Fruit fly (Drosophila melanogaster) whole organism, embryonic: Measurements from ENCODE around the gene CG8668.
A peak's percentile ranks its signal among the peaks of the same experiment; 100 is the strongest.

Source experiments
- ATbp ChIP-seq: fragments of 200-800 bp; sonication (Bioruptor generic); optimal IDR thresholded peaks from 2 replicates; lab custom pipeline; 2017; ENCODE audit warnings: missing biosample characterization, mild to moderate bottlenecking, missing genetic modification characterization, missing genetic modification reagents
- Atf6 ChIP-seq: fragments of 200-800 bp; sonication (Bioruptor generic); IDR thresholded peaks from 2 replicates; pipeline ENCODE4 v1.3.6; 2022; ENCODE audit warnings: missing biosample characterization, missing genetic modification characterization
- CG10147 ChIP-seq: fragments of 200-800 bp; sonication (Bioruptor generic); optimal IDR thresholded peaks from 2 replicates; lab custom pipeline; 2019; ENCODE audit warnings: missing biosample characterization, mild to moderate bottlenecking, missing genetic modification characterization, moderate library complexity
- CG10209 ChIP-seq: fragments of 200-800 bp; sonication (Bioruptor generic); optimal IDR thresholded peaks from 3 replicates; lab custom pipeline; 2017; ENCODE audit warnings: missing biosample characterization, mild to moderate bottlenecking, missing genetic modification characterization, missing genetic modification reagents
- CG10274 ChIP-seq: fragments of 200-800 bp; sonication (Bioruptor generic); optimal IDR thresholded peaks from 3 replicates; lab custom pipeline; 2017; ENCODE audit warnings: missing biosample characterization, mild to moderate bottlenecking, missing genetic modification characterization
- CG11456 ChIP-seq: fragments of 200-800 bp; sonication (Bioruptor generic); IDR thresholded peaks from 3 replicates; pipeline ENCODE4 v1.3.6; 2022; ENCODE audit warnings: missing biosample characterization, missing genetic modification characterization
- CG12299 ChIP-seq: fragments of 200-800 bp; sonication (Bioruptor generic); optimal IDR thresholded peaks from 2 replicates; lab custom pipeline; 2018; ENCODE audit warnings: missing biosample characterization, mild to moderate bottlenecking, missing genetic modification characterization
- CG12769 ChIP-seq: fragments of 200-800 bp; sonication (Bioruptor generic); optimal IDR thresholded peaks from 2 replicates; lab custom pipeline; 2019; ENCODE audit warnings: missing biosample characterization, mild to moderate bottlenecking, missing genetic modification characterization, moderate library complexity
- CG15601 ChIP-seq: fragments of 200-800 bp; sonication (Bioruptor generic); optimal IDR thresholded peaks from 3 replicates; lab custom pipeline; 2019; ENCODE audit warnings: missing biosample characterization, mild to moderate bottlenecking, missing genetic modification characterization, moderate library complexity
- CG1603 ChIP-seq: fragments of 200-800 bp; sonication (Bioruptor generic); optimal IDR thresholded peaks from 2 replicates; lab custom pipeline; 2019; ENCODE audit warnings: missing biosample characterization, mild to moderate bottlenecking, missing genetic modification characterization, moderate library complexity
- CG17361 ChIP-seq: fragments of 200-800 bp; sonication (Bioruptor generic); IDR thresholded peaks from 3 replicates; pipeline ENCODE4 v1.3.6; 2022; ENCODE audit warnings: missing biosample characterization, missing genetic modification characterization
- CG17912 ChIP-seq: fragments of 200-800 bp; sonication (Bioruptor generic); optimal IDR thresholded peaks from 2 replicates; lab custom pipeline; 2018; ENCODE audit warnings: missing biosample characterization, mild to moderate bottlenecking, missing genetic modification characterization
- CG1792 ChIP-seq: fragments of 200-800 bp; sonication (Bioruptor generic); optimal IDR thresholded peaks from 2 replicates; lab custom pipeline; 2016; ENCODE audit warnings: missing biosample characterization, missing genetic modification characterization
- CG18476 ChIP-seq: fragments of 200-800 bp; sonication (Bioruptor generic); optimal IDR thresholded peaks from 2 replicates; lab custom pipeline; 2016; ENCODE audit warnings: missing biosample characterization, mild to moderate bottlenecking, missing genetic modification characterization
- CG30431 ChIP-seq: fragments of 200-800 bp; sonication (Bioruptor generic); optimal IDR thresholded peaks from 2 replicates; lab custom pipeline; 2017; ENCODE audit warnings: missing biosample characterization, missing genetic modification characterization
- CG31365 ChIP-seq: fragments of 200-800 bp; sonication (Bioruptor generic); optimal IDR thresholded peaks from 2 replicates; lab custom pipeline; 2018; ENCODE audit warnings: missing biosample characterization, mild to moderate bottlenecking, missing genetic modification characterization
- CG34376 ChIP-seq: fragments of 200-800 bp; sonication (Bioruptor generic); optimal IDR thresholded peaks from 2 replicates; lab custom pipeline; 2018; ENCODE audit warnings: missing biosample characterization, mild to moderate bottlenecking, missing genetic modification characterization
- CG3847 ChIP-seq: fragments of 200-800 bp; sonication (Bioruptor generic); IDR thresholded peaks from 2 replicates; pipeline ENCODE4 v1.3.6; 2022; ENCODE audit warnings: missing biosample characterization, missing genetic modification characterization
- CG4854 ChIP-seq: fragments of 200-800 bp; sonication (Bioruptor generic); optimal IDR thresholded peaks from 2 replicates; lab custom pipeline; 2016; ENCODE audit warnings: missing biosample characterization, missing genetic modification characterization, inconsistent platforms
- CG6683 ChIP-seq: fragments of 200-800 bp; sonication (Bioruptor generic); optimal IDR thresholded peaks from 2 replicates; lab custom pipeline; 2017; ENCODE audit warnings: missing biosample characterization, mild to moderate bottlenecking, missing genetic modification characterization, missing genetic modification reagents
- CG6854 ChIP-seq: fragments of 200-800 bp; sonication (Bioruptor generic); optimal IDR thresholded peaks from 3 replicates; lab custom pipeline; 2017; ENCODE audit warnings: missing biosample characterization, mild to moderate bottlenecking, missing genetic modification characterization
- CG7556 ChIP-seq: fragments of 200-800 bp; sonication (Bioruptor generic); optimal IDR thresholded peaks from 2 replicates; lab custom pipeline; 2017; ENCODE audit warnings: missing biosample characterization, mild to moderate bottlenecking, missing genetic modification characterization
- CG8359 ChIP-seq: fragments of 200-800 bp; sonication (Bioruptor generic); optimal IDR thresholded peaks from 2 replicates; lab custom pipeline; 2017; ENCODE audit warnings: missing biosample characterization, mild to moderate bottlenecking, missing genetic modification characterization, borderline replicate concordance
- Hr51 ChIP-seq, 2 experiments: fragments of 200-800 bp; sonication (Bioruptor generic); optimal IDR thresholded peaks; 2 replicates in 1 of 2; 3 replicates in 1 of 2; lab custom pipeline; 2016 to 2018; ENCODE audit warnings: missing biosample characterization in 2 of 2, missing genetic modification characterization in 2 of 2, mild to moderate bottlenecking in 1 of 2, moderate library complexity in 1 of 2
- Hr78 ChIP-seq, 2 experiments: fragments of 200-800 bp in 1 of 2; fragments of >200 bp in 1 of 2; sonication (Bioruptor generic) in 1 of 2; optimal IDR thresholded peaks; 2 replicates each; lab custom pipeline; 2017 to 2019; ENCODE audit warnings: missing biosample characterization in 2 of 2, missing genetic modification characterization in 2 of 2, mild to moderate bottlenecking in 1 of 2, moderate library complexity in 1 of 2
- PHDP ChIP-seq: fragments of 200-800 bp; sonication (Bioruptor generic); optimal IDR thresholded peaks from 3 replicates; lab custom pipeline; 2018; ENCODE audit warnings: missing biosample characterization, mild to moderate bottlenecking, missing genetic modification characterization, moderate library complexity
- Sox100B ChIP-seq: fragments of 200-800 bp; sonication (Bioruptor generic); optimal IDR thresholded peaks from 3 replicates; lab custom pipeline; 2018; ENCODE audit warnings: missing biosample characterization, mild to moderate bottlenecking, missing genetic modification characterization
- fd3F ChIP-seq: fragments of 200-800 bp; sonication (Bioruptor generic); optimal IDR thresholded peaks from 2 replicates; lab custom pipeline; 2018; ENCODE audit warnings: missing biosample characterization, mild to moderate bottlenecking, missing genetic modification characterization, moderate library complexity
- hkb ChIP-seq, 2 experiments: fragments of 200-800 bp in 1 of 2; fragments of >200 bp in 1 of 2; sonication (Bioruptor generic) in 1 of 2; IDR thresholded peaks in 1 of 2; optimal IDR thresholded peaks in 1 of 2; 2 replicates each; pipeline versions ENCODE4 v1.3.6 to Lab custom; 2017 to 2022; ENCODE audit warnings: missing biosample characterization in 1 of 2, missing genetic modification characterization in 1 of 2
- jigr1 ChIP-seq: fragments of 200-800 bp; sonication (Bioruptor generic); IDR thresholded peaks from 3 replicates; pipeline ENCODE4 v1.3.6; 2022; ENCODE audit warnings: missing biosample characterization, missing genetic modification characterization
- lola ChIP-seq, 3 experiments: fragments of >200 bp in 2 of 3; fragments of 200-800 bp in 1 of 3; sonication (Bioruptor generic) in 1 of 3; optimal IDR thresholded peaks; 2 replicates each; lab custom pipeline; 2017 to 2019; ENCODE audit warnings: missing biosample characterization in 3 of 3, missing genetic modification characterization in 3 of 3, mild to moderate bottlenecking in 1 of 3, moderate library complexity in 1 of 3
- mirr ChIP-seq: fragments of 200-800 bp; sonication (Bioruptor generic); optimal IDR thresholded peaks from 3 replicates; lab custom pipeline; 2018; ENCODE audit warnings: missing biosample characterization, mild to moderate bottlenecking, missing genetic modification characterization
- nom ChIP-seq: fragments of 200-800 bp; sonication (Bioruptor generic); optimal IDR thresholded peaks from 2 replicates; lab custom pipeline; 2017; ENCODE audit warnings: missing biosample characterization, missing genetic modification characterization, mild to moderate bottlenecking, moderate library complexity, missing genetic modification reagents
- odd ChIP-seq: fragments of 200-800 bp; sonication (Bioruptor generic); optimal IDR thresholded peaks from 2 replicates; lab custom pipeline; 2017; ENCODE audit warnings: missing biosample characterization, mild to moderate bottlenecking, missing genetic modification characterization
- pnt ChIP-seq: fragments of 200-800 bp; sonication (Bioruptor generic); optimal IDR thresholded peaks from 3 replicates; lab custom pipeline; 2016; ENCODE audit warnings: missing biosample characterization, missing genetic modification characterization
- unc-4 ChIP-seq: fragments of 200-800 bp; sonication (Bioruptor generic); IDR thresholded peaks from 2 replicates; pipeline ENCODE4 v1.3.6; 2022; ENCODE audit warnings: missing biosample characterization, missing genetic modification characterization; ENCODE audit not compliant: partially characterized antibody

CG8668 gene

dm6 chr2L:8097461-8097860, 29.3 kb upstream of the CG8668 start (continued):
- peak; percentile 59 for TF ChIP-seq CG15601
- TF ChIP-seq lola (GFP tag; optimal IDR thresholded peaks at IDR 0.05; lab: Kevin White, UChicago) = peak in 1 of 3 experiments; percentile 20
- TF ChIP-seq CG8359 (GFP tag; lab: Kevin White, UChicago) = peak; percentile 17
- TF ChIP-seq Sox100B (GFP tag; lab: Kevin White, UChicago) = peak; percentile 52
- TF ChIP-seq CG1603 (tag; lab: Kevin White, UChicago) = peak; percentile 57
- TF ChIP-seq jigr1 = no peak
- TF ChIP-seq fd3F (GFP tag; lab: Kevin White, UChicago) = peak; percentile 17
- TF ChIP-seq Hr78 (GFP tag; optimal IDR thresholded peaks at IDR 0.05; lab: Kevin White, UChicago) = peak in 1 of 2 experiments; percentile 64
- TF ChIP-seq odd = peak; percentile 64
- peak; percentile 66 for TF ChIP-seq mirr (GFP tag; lab: Kevin White, UChicago)
- TF ChIP-seq nom (GFP tag; lab: Kevin White, UChicago) = peak; percentile 3
- peak; percentile 72 for TF ChIP-seq CG12769
- no peak; the same call in 1 of the 2 replicates for TF ChIP-seq Atf6 (GFP tag; lab: Robert Waterston, UW)
- peak; percentile 16 for TF ChIP-seq CG4854 (GFP tag; lab: Kevin White, UChicago)
- 0 out of 3 replicates have a peak, but pooled peaks have one; percentile 48 for TF ChIP-seq CG11456
- peak in 1 of 2 experiments; percentile 20 for TF ChIP-seq Hr51 (GFP tag; optimal IDR thresholded peaks at IDR 0.05; lab: Kevin White, UChicago)
- TF ChIP-seq CG34376 (GFP tag; lab: Kevin White, UChicago) = peak; percentile 63
- 0 out of 3 replicates have a peak, but pooled peaks have one; percentile 37 for TF ChIP-seq CG17361
- peak; percentile 49 for TF ChIP-seq CG31365 (tag; lab: Kevin White, UChicago)
- TF ChIP-seq CG10274 (GFP tag; lab: Kevin White, UChicago) = peak; percentile 32
- peak; percentile 44 for TF ChIP-seq CG12299 (tag; lab: Kevin White, UChicago)
- peak; percentile 68 for TF ChIP-seq CG10209
- TF ChIP-seq CG10147 (GFP tag; lab: Kevin White, UChicago) = peak; percentile 52
- TF ChIP-seq ATbp (GFP tag; lab: Kevin White, UChicago) = peak; percentile 67
- TF ChIP-seq CG7556 (GFP tag; lab: Kevin White, UChicago) = peak; percentile 42
- no peak for TF ChIP-seq CG30431 (GFP tag; lab: Kevin White, UChicago)
- TF ChIP-seq pnt (GFP tag; lab: Kevin White, UChicago) = no peak
- TF ChIP-seq CG6854 (GFP tag; lab: Kevin White, UChicago) = peak; percentile 5
- no peak for TF ChIP-seq unc-4 (GFP tag; lab: Robert Waterston, UW)
- peak; percentile 27 for TF ChIP-seq CG18476 (GFP tag; lab: Kevin White, UChicago)
- no peak for TF ChIP-seq hkb (optimal IDR thresholded peaks at IDR 0.05; lab: Kevin White, UChicago)
- TF ChIP-seq hkb (GFP tag; IDR thresholded peaks at IDR 0.05; lab: Robert Waterston, UW) = peak; percentile 47
- peak; percentile 73 for TF ChIP-seq PHDP (tag; lab: Kevin White, UChicago)
- no peak for TF ChIP-seq CG3847 (GFP tag; lab: Robert Waterston, UW)
- TF ChIP-seq CG1792 (GFP tag; lab: Kevin White, UChicago) = no peak
- peak; percentile 73 for TF ChIP-seq CG6683 (GFP tag; lab: Kevin White, UChicago)
- TF ChIP-seq CG17912 (GFP tag; lab: Kevin White, UChicago) = peak; percentile 48
